Worm (Caenorhabditis elegans) whole organism, L1 larva: ENCODE data around the gene asp-13.

Experiments
- aly-2 ChIP-seq: fragments of 150-350 bp; optimal IDR thresholded peaks from 2 replicates; lab custom pipeline; 2014; ENCODE audit warnings: missing biosample characterization, missing genetic modification characterization
- ama-1 ChIP-seq: fragments of 150-350 bp; optimal IDR thresholded peaks from 2 replicates; lab custom pipeline; 2014
- zag-1 ChIP-seq: fragments of 150-350 bp; optimal IDR thresholded peaks from 2 replicates; lab custom pipeline; 2014; ENCODE audit warnings: missing biosample characterization, missing genetic modification characterization

DNA sequence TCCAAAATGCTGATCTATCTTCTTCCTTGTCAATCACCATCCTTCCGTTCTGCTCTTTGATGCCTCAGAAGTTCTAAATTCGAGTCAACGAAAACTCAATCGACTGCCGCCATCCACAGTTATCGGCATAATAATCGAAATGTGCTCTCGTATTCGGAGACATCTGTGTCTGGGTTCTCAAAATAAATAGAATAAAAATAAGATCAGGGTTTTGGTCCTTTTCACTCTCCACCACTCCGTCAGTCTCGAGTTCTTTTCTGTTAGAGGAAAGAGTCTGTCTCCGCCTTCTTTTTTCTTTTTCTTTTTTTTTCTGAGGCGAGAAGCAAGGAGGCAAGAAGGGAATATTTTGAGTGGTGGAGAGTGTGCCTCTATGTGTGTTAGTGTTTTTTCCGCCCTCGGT, 19.2 kb downstream of the asp-13 start, which contains the start of gene F41E6.17:
- TF ChIP-seq ama-1 (no peak), aly-2 (tag; lab: Kevin White, UChicago) (no peak), zag-1 (tag; lab: Kevin White, UChicago) (no peak)
